Worm (Caenorhabditis elegans) whole organism, L1 larva: ENCODE measurements around the gene sut-1.

Experiments
- C34B4.2 ChIP-seq: sonication (generic microtip); optimal IDR thresholded peaks from 2 replicates; lab custom pipeline; 2017; ENCODE audit warnings: mild to moderate bottlenecking, missing genetic modification characterization, missing compliant biosample characterization
- aly-2 ChIP-seq: fragments of 150-350 bp; optimal IDR thresholded peaks from 2 replicates; lab custom pipeline; 2014; ENCODE audit warnings: missing biosample characterization, missing genetic modification characterization
- ceh-88 ChIP-seq: fragments of 200-800 bp; sonication (Bioruptor generic); IDR thresholded peaks from 2 replicates; pipeline ENCODE4 v1.3.6; 2022; ENCODE audit warnings: missing genetic modification characterization, missing compliant biosample characterization
- dpl-1 ChIP-seq, 3 experiments: fragments of 150-350 bp in 2 of 3; sonication (generic microtip) in 1 of 3; optimal IDR thresholded peaks; 2 replicates each; lab custom pipeline; 2014 to 2017; ENCODE audit warnings: missing biosample characterization in 3 of 3, missing genetic modification characterization in 3 of 3, missing genetic modification reagents in 3 of 3
- dsc-1 ChIP-seq: sonication (generic microtip); optimal IDR thresholded peaks from 2 replicates; lab custom pipeline; 2016; ENCODE audit warnings: mild to moderate bottlenecking, missing genetic modification characterization, missing compliant biosample characterization
- efl-1 ChIP-seq, 4 experiments: fragments of 150-350 bp; optimal IDR thresholded peaks in 3 of 4; peaks in 1 of 4; 1 replicate in 1 of 4; 2 replicates in 3 of 4; lab custom pipeline; 2014; ENCODE audit warnings: missing biosample characterization in 2 of 4, missing genetic modification characterization in 2 of 4, missing genetic modification reagents in 2 of 4
- egl-27 ChIP-seq, 2 experiments: fragments of 150-350 bp in 1 of 2; sonication (generic microtip); optimal IDR thresholded peaks; 3 replicates each; lab custom pipeline; 2017 to 2018; ENCODE audit warnings: missing biosample characterization in 2 of 2, missing genetic modification characterization in 2 of 2, missing genetic modification reagents in 2 of 2
- elt-2 ChIP-seq: sonication (generic microtip); optimal IDR thresholded peaks from 2 replicates; lab custom pipeline; 2016; ENCODE audit warnings: missing genetic modification characterization, mild to moderate bottlenecking, inconsistent platforms, missing compliant biosample characterization, missing genetic modification reagents
- ets-5 ChIP-seq: fragments of 200-800 bp; sonication (Bioruptor generic); IDR thresholded peaks from 2 replicates; pipeline ENCODE4 v1.3.6; 2022; ENCODE audit warnings: missing genetic modification characterization, missing compliant biosample characterization
- fkh-10 ChIP-seq: sonication (generic microtip); optimal IDR thresholded peaks from 2 replicates; lab custom pipeline; 2017; ENCODE audit warnings: missing biosample characterization, missing genetic modification reagents, missing genetic modification characterization
- fkh-4 ChIP-seq: sonication (generic microtip); optimal IDR thresholded peaks from 2 replicates; lab custom pipeline; 2016; ENCODE audit warnings: missing compliant biosample characterization, missing genetic modification characterization, borderline replicate concordance
- fkh-8 ChIP-seq: sonication (generic microtip); optimal IDR thresholded peaks from 2 replicates; lab custom pipeline; 2016; ENCODE audit warnings: mild to moderate bottlenecking, missing genetic modification characterization, missing compliant biosample characterization
- fos-1 ChIP-seq: fragments of 150-350 bp; optimal IDR thresholded peaks from 2 replicates; lab custom pipeline; 2014; ENCODE audit warnings: missing biosample characterization, missing genetic modification characterization
- grh-1 ChIP-seq: fragments of 200-800 bp; sonication (Bioruptor generic); IDR thresholded peaks from 2 replicates; pipeline ENCODE4 v1.3.6; 2022; ENCODE audit warnings: missing genetic modification reagents, missing genetic modification characterization, missing compliant biosample characterization
- hlh-4 ChIP-seq: sonication (generic microtip); optimal IDR thresholded peaks from 2 replicates; lab custom pipeline; 2016; ENCODE audit warnings: mild to moderate bottlenecking, missing genetic modification characterization, missing compliant biosample characterization
- irx-1 ChIP-seq: sonication (generic microtip); optimal IDR thresholded peaks from 2 replicates; lab custom pipeline; 2016; ENCODE audit warnings: missing genetic modification characterization, missing compliant biosample characterization
- lin-13 ChIP-seq: fragments of 150-350 bp; optimal IDR thresholded peaks from 2 replicates; lab custom pipeline; 2014; ENCODE audit warnings: missing biosample characterization, missing genetic modification reagents, missing genetic modification characterization
- lin-15B ChIP-seq: fragments of 150-350 bp; sonication (generic microtip); optimal IDR thresholded peaks from 3 replicates; lab custom pipeline; 2014; ENCODE audit warnings: missing biosample characterization, missing genetic modification characterization
- lin-39 ChIP-seq: fragments of 150-350 bp; optimal IDR thresholded peaks from 2 replicates; lab custom pipeline; 2014; ENCODE audit warnings: missing biosample characterization, missing genetic modification reagents, missing genetic modification characterization
- lir-3 ChIP-seq: sonication (generic microtip); optimal IDR thresholded peaks from 2 replicates; lab custom pipeline; 2016; ENCODE audit warnings: mild to moderate bottlenecking, missing genetic modification characterization, moderate library complexity, missing compliant biosample characterization; ENCODE audit not compliant: poor library complexity
- lsy-2 ChIP-seq, 2 experiments: fragments of 150-350 bp; optimal IDR thresholded peaks; 2 replicates each; lab custom pipeline; 2014; ENCODE audit warnings: missing biosample characterization in 2 of 2, missing genetic modification characterization in 2 of 2
- mab-9 ChIP-seq: fragments of 200-800 bp; sonication (Bioruptor generic); IDR thresholded peaks from 2 replicates; pipeline ENCODE4 v1.3.6; 2022; ENCODE audit warnings: missing genetic modification reagents, missing genetic modification characterization, missing compliant biosample characterization
- mef-2 ChIP-seq: fragments of 150-350 bp; optimal IDR thresholded peaks from 2 replicates; lab custom pipeline; 2014; ENCODE audit warnings: missing biosample characterization, missing genetic modification characterization
- nhr-19 ChIP-seq: fragments of 200-800 bp; sonication (Bioruptor generic); conservative IDR thresholded peaks from 2 replicates; pipeline ENCODE4 v1.3.6; 2022; ENCODE audit warnings: missing genetic modification characterization, missing compliant biosample characterization
- nhr-71 ChIP-seq: sonication (generic microtip); optimal IDR thresholded peaks from 2 replicates; lab custom pipeline; 2016; ENCODE audit warnings: mild to moderate bottlenecking, missing genetic modification characterization, moderate library complexity, missing compliant biosample characterization
- nhr-76 ChIP-seq: sonication (generic microtip); optimal IDR thresholded peaks from 2 replicates; lab custom pipeline; 2017; ENCODE audit warnings: missing biosample characterization, missing genetic modification characterization
- nhr-84 ChIP-seq: sonication (generic microtip); optimal IDR thresholded peaks from 2 replicates; lab custom pipeline; 2017; ENCODE audit warnings: missing biosample characterization, missing genetic modification characterization
- pag-3 ChIP-seq: sonication (generic microtip); optimal IDR thresholded peaks from 2 replicates; lab custom pipeline; 2017; ENCODE audit warnings: missing genetic modification characterization, mild to moderate bottlenecking, missing compliant biosample characterization, antibody characterized with exemption, borderline replicate concordance; ENCODE audit not compliant: insufficient read depth
- pqm-1 ChIP-seq: sonication (generic microtip); optimal IDR thresholded peaks from 3 replicates; lab custom pipeline; 2017; ENCODE audit warnings: missing biosample characterization, missing genetic modification characterization
- sptf-1 ChIP-seq: fragments of 150-350 bp; optimal IDR thresholded peaks from 2 replicates; lab custom pipeline; 2014; ENCODE audit warnings: missing biosample characterization, missing genetic modification characterization
- unc-130 ChIP-seq: fragments of 150-350 bp; optimal IDR thresholded peaks from 2 replicates; lab custom pipeline; 2017; ENCODE audit warnings: missing biosample characterization, missing genetic modification characterization, inconsistent platforms
- xbp-1 ChIP-seq: sonication (generic microtip); optimal IDR thresholded peaks from 2 replicates; lab custom pipeline; 2016; ENCODE audit warnings: missing genetic modification characterization, missing compliant biosample characterization
- zag-1 ChIP-seq: fragments of 150-350 bp; optimal IDR thresholded peaks from 2 replicates; lab custom pipeline; 2014; ENCODE audit warnings: missing biosample characterization, missing genetic modification characterization

Gene sut-1

ce11 chrII:1075424-1075823, 47.6 kb downstream of the sut-1 start, which contains the start of gene K02E7.11:
Gene K02E7.11, minus strand, starts transcription at chrII:1075524.
- TF ChIP-seq zag-1 (tag; lab: Kevin White, UChicago) (no peak), lin-15B (tag; lab: Kevin White, UChicago) (no peak), egl-27 (tag; optimal IDR thresholded peaks at IDR 0.05; lab: Kevin White, UChicago) (no peak), nhr-71 (tag; lab: Kevin White, UChicago) (no peak), pag-3 (tag; lab: Kevin White, UChicago) (no peak), dsc-1 (tag; lab: Kevin White, UChicago) (no peak), ceh-88 (GFP tag; lab: Robert Waterston, UW) (no peak), lir-3 (no peak), fos-1 (tag; lab: Kevin White, UChicago) (no peak), nhr-84 (no peak), lin-39 (tag; lab: Kevin White, UChicago) (no peak), fkh-4 (tag; lab: Kevin White, UChicago) (no peak), mef-2 (tag; lab: Kevin White, UChicago) (no peak), sptf-1 (no peak), mab-9 (no peak), fkh-8 (tag; lab: Kevin White, UChicago) (no peak), C34B4.2 (no peak), grh-1 (no peak)

- TF ChIP-seq nhr-84 = no peak
- TF ChIP-seq, all 84 proteins: peak for 0
Measured at ce11 chrII:1072106-1072505, 51.0 kb downstream of the sut-1 start, which contains the start of gene K02E7.4. Gene K02E7.4, plus strand, starts transcription at chrII:1072406.

- no peak for TF ChIP-seq elt-2 (tag; lab: Kevin White, UChicago)
- TF ChIP-seq fkh-10 (GFP tag; lab: Kevin White, UChicago) = no peak
- no peak for TF ChIP-seq nhr-76 (tag; lab: Kevin White, UChicago)
- no peak for TF ChIP-seq dpl-1 (GFP tag; optimal IDR thresholded peaks at IDR 0.05; lab: Kevin White, UChicago)
- TF ChIP-seq nhr-19 (GFP tag; lab: Robert Waterston, UW) = no peak
- no peak for TF ChIP-seq aly-2 (tag; lab: Kevin White, UChicago)
- no peak for TF ChIP-seq irx-1 (tag; lab: Kevin White, UChicago)
- TF ChIP-seq lir-3 = no peak
- TF ChIP-seq xbp-1 (tag; lab: Kevin White, UChicago) = no peak
- TF ChIP-seq pqm-1 (tag; lab: Kevin White, UChicago) = no peak
- peak in 1 of 2 experiments; percentile 63 for TF ChIP-seq lsy-2 (tag; optimal IDR thresholded peaks at IDR 0.05; lab: Kevin White, UChicago)
- TF ChIP-seq ets-5 (GFP tag; lab: Robert Waterston, UW) = no peak
- no peak for TF ChIP-seq unc-130 (tag; lab: Kevin White, UChicago)
- no peak for TF ChIP-seq hlh-4
- TF ChIP-seq efl-1 (optimal IDR thresholded peaks at IDR 0.05; lab: Kevin White, UChicago) = peak in 1 of 2 experiments; percentile 6
- TF ChIP-seq efl-1 (GFP tag; optimal IDR thresholded peaks at IDR 0.05 in 1 of 2; lab: Kevin White, UChicago) = no peak
- no peak for TF ChIP-seq lin-13 (GFP tag; lab: Kevin White, UChicago)
- TF ChIP-seq ceh-88 (GFP tag; lab: Robert Waterston, UW) = no peak
- TF ChIP-seq, all 84 proteins: peak for 2
Measured at ce11 chrII:1071432-1071831, 51.6 kb downstream of the sut-1 start.
